Fruit fly (Drosophila melanogaster) whole organism, adult: Measurements from ENCODE around the gene CG8851.

Experiments used
- CG11617 ChIP-seq: fragments of 200-800 bp; sonication (Bioruptor generic); optimal IDR thresholded peaks from 2 replicates; lab custom pipeline; 2017; ENCODE audit warnings: mild to moderate bottlenecking, missing biosample characterization, missing genetic modification reagents, missing genetic modification characterization
- CG12768 ChIP-seq: fragments of 200-800 bp; sonication (Bioruptor generic); optimal IDR thresholded peaks from 2 replicates; lab custom pipeline; 2017; ENCODE audit warnings: missing biosample characterization, missing genetic modification characterization, mild to moderate bottlenecking, moderate library complexity, missing genetic modification reagents
- CG5204 ChIP-seq: fragments of 200-800 bp; sonication (Bioruptor generic); optimal IDR thresholded peaks from 2 replicates; lab custom pipeline; 2016; ENCODE audit warnings: missing biosample characterization, missing genetic modification characterization
- CG7045 ChIP-seq: fragments of 200-800 bp; sonication (Bioruptor generic); optimal IDR thresholded peaks from 2 replicates; lab custom pipeline; 2017; ENCODE audit warnings: missing biosample characterization, mild to moderate bottlenecking, missing genetic modification characterization
- CG7101 ChIP-seq: fragments of 200-800 bp; sonication (Bioruptor generic); optimal IDR thresholded peaks from 2 replicates; lab custom pipeline; 2018; ENCODE audit warnings: missing biosample characterization, mild to moderate bottlenecking, missing genetic modification characterization, moderate library complexity
- Crg-1 ChIP-seq: fragments of 200-800 bp; sonication (Bioruptor generic); optimal IDR thresholded peaks from 2 replicates; lab custom pipeline; 2016; ENCODE audit warnings: missing biosample characterization, missing genetic modification characterization
- Mnt ChIP-seq: fragments of 200-800 bp; sonication (Bioruptor generic); optimal IDR thresholded peaks from 2 replicates; lab custom pipeline; 2016; ENCODE audit warnings: missing biosample characterization, mild to moderate bottlenecking, missing genetic modification characterization
- bab1 ChIP-seq: fragments of 200-800 bp; sonication (Bioruptor generic); optimal IDR thresholded peaks from 3 replicates; lab custom pipeline; 2019; ENCODE audit warnings: missing biosample characterization, mild to moderate bottlenecking, missing genetic modification characterization, moderate library complexity
- kay ChIP-seq: fragments of 200-800 bp; sonication (Bioruptor generic); peaks from one replicate; lab custom pipeline; 2016; ENCODE audit warnings: missing biosample characterization, missing genetic modification characterization, borderline replicate concordance
- tj ChIP-seq: fragments of 200-800 bp; sonication (Bioruptor generic); optimal IDR thresholded peaks from 3 replicates; lab custom pipeline; 2017; ENCODE audit warnings: missing biosample characterization, mild to moderate bottlenecking, missing genetic modification characterization, moderate library complexity
- toe ChIP-seq: fragments of 200-800 bp; sonication (Bioruptor generic); optimal IDR thresholded peaks from 2 replicates; lab custom pipeline; 2016; ENCODE audit warnings: missing biosample characterization, missing genetic modification characterization

- TF ChIP-seq CG7101 (tag; lab: Kevin White, UChicago) (no peak), tj (GFP tag; lab: Kevin White, UChicago) (no peak), CG12768 (GFP tag; lab: Kevin White, UChicago) (no peak), kay (GFP tag; lab: Kevin White, UChicago) (no peak), CG7045 (GFP tag; lab: Kevin White, UChicago) (no peak), bab1 (no peak), toe (no peak), Mnt (no peak), CG11617 (GFP tag; lab: Kevin White, UChicago) (no peak), Crg-1 (GFP tag; lab: Kevin White, UChicago) (no peak), CG5204 (GFP tag; lab: Kevin White, UChicago) (no peak)
These were observed 25.7 kb downstream of the CG8851 start for dm6 chr2L:3545033-3545666.
